Worm (Caenorhabditis elegans) whole organism, midembryonic: ENCODE results near the gene piit-1.

Source experiments
- T22C8.4 ChIP-seq: fragments of 200-800 bp; sonication (Bioruptor generic); IDR thresholded peaks from 2 replicates; pipeline ENCODE4 v1.3.6; 2022; ENCODE audit warnings: missing genetic modification characterization, missing compliant biosample characterization
- cog-1 ChIP-seq: sonication (generic microtip); optimal IDR thresholded peaks from 2 replicates; lab custom pipeline; 2016; ENCODE audit warnings: missing genetic modification characterization, missing compliant biosample characterization
- flt-1 ChIP-seq: fragments of 200-800 bp; sonication (Bioruptor generic); IDR thresholded peaks from 2 replicates; pipeline ENCODE4 v1.3.6; 2022; ENCODE audit warnings: missing genetic modification characterization, missing compliant biosample characterization
- klf-2 ChIP-seq: fragments of 200-800 bp; sonication (Bioruptor generic); conservative IDR thresholded peaks from 2 replicates; pipeline ENCODE4 v1.3.6; 2022; ENCODE audit warnings: missing genetic modification reagents, missing genetic modification characterization, missing compliant biosample characterization
- med-1 ChIP-seq: sonication (generic microtip); optimal IDR thresholded peaks from 2 replicates; lab custom pipeline; 2017; ENCODE audit warnings: missing genetic modification characterization, mild to moderate bottlenecking, missing compliant biosample characterization, antibody characterized with exemption, missing genetic modification reagents; ENCODE audit not compliant: insufficient read depth
- ref-1 ChIP-seq: fragments of 200-800 bp; sonication (Bioruptor generic); conservative IDR thresholded peaks from 2 replicates; pipeline ENCODE4 v1.3.6; 2022; ENCODE audit warnings: missing genetic modification reagents, missing genetic modification characterization, missing compliant biosample characterization
- tab-1 ChIP-seq: fragments of 200-800 bp; sonication (Bioruptor generic); IDR thresholded peaks from 2 replicates; pipeline ENCODE4 v1.3.6; 2022; ENCODE audit warnings: missing genetic modification characterization, missing compliant biosample characterization
- ztf-29 ChIP-seq: fragments of 200-800 bp; sonication (Bioruptor generic); IDR thresholded peaks from 2 replicates; pipeline ENCODE4 v1.3.6; 2022; ENCODE audit warnings: missing genetic modification reagents, missing genetic modification characterization, missing compliant biosample characterization

ce11 chrV:11593427-11593826, 16.5 kb downstream of the piit-1 start, which contains the start of gene srx-80:
- TF ChIP-seq ref-1 = no peak
- TF ChIP-seq T22C8.4 (GFP tag; lab: Robert Waterston, UW) = no peak
- TF ChIP-seq flt-1 (GFP tag; lab: Robert Waterston, UW) = no peak
- TF ChIP-seq cog-1 (tag; lab: Kevin White, UChicago) = no peak
- TF ChIP-seq tab-1 (GFP tag; lab: Robert Waterston, UW) = no peak
- TF ChIP-seq klf-2 (GFP tag; lab: Robert Waterston, UW) = no peak
- no peak for TF ChIP-seq med-1 (GFP tag; lab: Kevin White, UChicago)
- no peak for TF ChIP-seq ztf-29 (GFP tag; lab: Robert Waterston, UW)
